Worm (Caenorhabditis elegans) whole organism, early embryonic: ENCODE results near the gene nlp-59.

Source experiments
- B0310.2 ChIP-seq: sonication (generic microtip); optimal IDR thresholded peaks from 2 replicates; lab custom pipeline; 2016; ENCODE audit warnings: mild to moderate bottlenecking, missing genetic modification characterization, missing compliant biosample characterization
- F13C5.2 ChIP-seq: sonication (generic microtip); optimal IDR thresholded peaks from 2 replicates; lab custom pipeline; 2017; ENCODE audit warnings: mild to moderate bottlenecking, missing genetic modification characterization, inconsistent platforms, missing compliant biosample characterization
- aly-1 ChIP-seq: sonication (generic microtip); optimal IDR thresholded peaks from 2 replicates; lab custom pipeline; 2016; ENCODE audit warnings: missing genetic modification characterization, missing compliant biosample characterization
- ama-1 ChIP-seq: fragments of 150-350 bp; optimal IDR thresholded peaks from 2 replicates; lab custom pipeline; 2014
- ceh-13 ChIP-seq: fragments of 200-800 bp; sonication (Bioruptor generic); optimal IDR thresholded peaks from 2 replicates; lab custom pipeline; 2018; ENCODE audit warnings: mild to moderate bottlenecking, missing genetic modification characterization, missing compliant biosample characterization
- ceh-36 ChIP-seq: sonication (generic microtip); optimal IDR thresholded peaks from 2 replicates; lab custom pipeline; 2016; ENCODE audit warnings: missing genetic modification characterization, inconsistent platforms, missing compliant biosample characterization
- ets-7 ChIP-seq: sonication (generic microtip); optimal IDR thresholded peaks from 2 replicates; lab custom pipeline; 2016; ENCODE audit warnings: missing genotype, missing genetic modification characterization, missing compliant biosample characterization
- flt-1 ChIP-seq: fragments of 200-800 bp; sonication (Bioruptor generic); IDR thresholded peaks from 2 replicates; pipeline ENCODE4 v1.3.6; 2022; ENCODE audit warnings: missing genetic modification characterization, missing compliant biosample characterization
- hmbx-1 ChIP-seq: sonication (generic microtip); optimal IDR thresholded peaks from 2 replicates; lab custom pipeline; 2016; ENCODE audit warnings: mild to moderate bottlenecking, missing genetic modification characterization, missing compliant biosample characterization
- hmg-4 ChIP-seq: fragments of 200-800 bp; sonication (Bioruptor generic); optimal IDR thresholded peaks from 2 replicates; lab custom pipeline; 2018; ENCODE audit warnings: mild to moderate bottlenecking, missing genetic modification characterization, missing compliant biosample characterization
- hnd-1 ChIP-seq: sonication (generic microtip); optimal IDR thresholded peaks from 2 replicates; lab custom pipeline; 2016; ENCODE audit warnings: missing genetic modification characterization, missing compliant biosample characterization
- pes-1 ChIP-seq: fragments of 200-800 bp; sonication (Bioruptor generic); IDR thresholded peaks from 2 replicates; pipeline ENCODE4 v1.3.6; 2022; ENCODE audit warnings: missing genetic modification reagents, missing genetic modification characterization, missing compliant biosample characterization
- scrt-1 ChIP-seq: fragments of 200-800 bp; sonication (Bioruptor generic); IDR thresholded peaks from 2 replicates; pipeline ENCODE4 v1.3.6; 2022; ENCODE audit warnings: missing genetic modification characterization, missing compliant biosample characterization
- sea-1 ChIP-seq: fragments of 200-800 bp; sonication (Bioruptor generic); conservative IDR thresholded peaks from 2 replicates; pipeline ENCODE4 v1.3.6; 2022; ENCODE audit warnings: missing genetic modification characterization, missing compliant biosample characterization
- tbx-11 ChIP-seq: fragments of 200-800 bp; sonication (Bioruptor generic); IDR thresholded peaks from 2 replicates; pipeline ENCODE4 v1.3.6; 2022; ENCODE audit warnings: missing genetic modification characterization, missing compliant biosample characterization
- tbx-37 ChIP-seq: fragments of 200-800 bp; sonication (Bioruptor generic); conservative IDR thresholded peaks from 2 replicates; pipeline ENCODE4 v1.3.6; 2022; ENCODE audit warnings: missing genetic modification reagents, missing genetic modification characterization, missing compliant biosample characterization
- tra-4 ChIP-seq: sonication (generic microtip); optimal IDR thresholded peaks from 2 replicates; lab custom pipeline; 2017; ENCODE audit warnings: missing genetic modification characterization, missing compliant biosample characterization

The nlp-59 gene

ce11 chrV:14993620-14994019, 22.4 kb downstream of the nlp-59 start, which contains the start of gene fil-1:
fil-1 (plus strand) TSS chrV:14993838.
- TF ChIP-seq flt-1 (GFP tag; lab: Robert Waterston, UW), result no peak
- TF ChIP-seq ceh-36 (tag; lab: Kevin White, UChicago), result no peak
- no peak for TF ChIP-seq pes-1 (GFP tag; lab: Robert Waterston, UW)
- no peak for TF ChIP-seq sea-1 (GFP tag; lab: Robert Waterston, UW)
- TF ChIP-seq B0310.2, result no peak
- TF ChIP-seq F13C5.2 (tag; lab: Kevin White, UChicago), result no peak
- no peak for TF ChIP-seq tbx-37 (GFP tag; lab: Robert Waterston, UW)
- TF ChIP-seq ets-7 (tag; lab: Kevin White, UChicago), result no peak
- no peak for TF ChIP-seq tra-4 (tag; lab: Kevin White, UChicago)
- no peak for TF ChIP-seq aly-1 (tag; lab: Kevin White, UChicago)
- no peak for TF ChIP-seq ceh-13 (GFP tag; lab: Kevin White, UChicago)
- TF ChIP-seq tbx-11 (GFP tag; lab: Robert Waterston, UW), result no peak
- TF ChIP-seq ama-1 (lab: Kevin White, UChicago), result no peak

ce11 chrV:14996236-14996635, 25.0 kb downstream of the nlp-59 start, which contains the start of gene irld-14:
irld-14 (plus strand) TSS chrV:14996536.
- TF ChIP-seq tbx-11 (GFP tag; lab: Robert Waterston, UW) (no peak), hmbx-1 (tag; lab: Kevin White, UChicago) (no peak), ets-7 (tag; lab: Kevin White, UChicago) (no peak)

- TF ChIP-seq hmg-4 (GFP tag; lab: Kevin White, UChicago) (no peak), sea-1 (GFP tag; lab: Robert Waterston, UW) (no peak), flt-1 (GFP tag; lab: Robert Waterston, UW) (no peak), scrt-1 (GFP tag; lab: Robert Waterston, UW) (no peak), aly-1 (tag; lab: Kevin White, UChicago) (no peak), pes-1 (GFP tag; lab: Robert Waterston, UW) (no peak), ama-1 (lab: Kevin White, UChicago) (no peak)
These were observed 28.3 kb downstream of the nlp-59 start, which contains the start of gene T01C3.11 for ce11 chrV:14999485-15000023. T01C3.11 (plus strand) TSS chrV:14999535.

- TF ChIP-seq hmbx-1 (tag; lab: Kevin White, UChicago) (no peak), ama-1 (lab: Kevin White, UChicago) (peak; percentile 33)
These were observed 28.9 kb downstream of the nlp-59 start, which contains the start of gene rps-16 for ce11 chrV:15000055-15000704. rps-16 (minus strand) TSS chrV:15000541.

- TF ChIP-seq hnd-1, result no peak
- TF ChIP-seq hmbx-1 (tag; lab: Kevin White, UChicago), result no peak
- TF ChIP-seq ceh-36 (tag; lab: Kevin White, UChicago), result no peak
- TF ChIP-seq F13C5.2 (tag; lab: Kevin White, UChicago), result no peak
- TF ChIP-seq hmg-4 (GFP tag; lab: Kevin White, UChicago), result no peak
- TF ChIP-seq B0310.2, result no peak
- TF ChIP-seq tbx-11 (GFP tag; lab: Robert Waterston, UW), result no peak
- TF ChIP-seq scrt-1 (GFP tag; lab: Robert Waterston, UW), result no peak
- no peak for TF ChIP-seq tra-4 (tag; lab: Kevin White, UChicago)
- TF ChIP-seq aly-1 (tag; lab: Kevin White, UChicago), result no peak
- no peak for TF ChIP-seq sea-1 (GFP tag; lab: Robert Waterston, UW)
- no peak for TF ChIP-seq tbx-37 (GFP tag; lab: Robert Waterston, UW)
- no peak for TF ChIP-seq ceh-13 (GFP tag; lab: Kevin White, UChicago)
- TF ChIP-seq flt-1 (GFP tag; lab: Robert Waterston, UW), result no peak
These were observed 30.3 kb downstream of the nlp-59 start for ce11 chrV:15001536-15001935.

- TF ChIP-seq ceh-13 (GFP tag; lab: Kevin White, UChicago) (peak; percentile 41), tbx-37 (GFP tag; lab: Robert Waterston, UW) (no peak; the same call in 1 of the 2 replicates), hmbx-1 (tag; lab: Kevin White, UChicago) (no peak), B0310.2 (peak; percentile 24), aly-1 (tag; lab: Kevin White, UChicago) (no peak), tra-4 (tag; lab: Kevin White, UChicago) (no peak), ets-7 (tag; lab: Kevin White, UChicago) (peak; percentile 60), hnd-1 (no peak), pes-1 (GFP tag; lab: Robert Waterston, UW) (no peak; the same call in 1 of the 2 replicates), sea-1 (GFP tag; lab: Robert Waterston, UW) (no peak), flt-1 (GFP tag; lab: Robert Waterston, UW) (no peak), ama-1 (lab: Kevin White, UChicago) (no peak), F13C5.2 (tag; lab: Kevin White, UChicago) (peak; percentile 86), scrt-1 (GFP tag; lab: Robert Waterston, UW) (no peak), ceh-36 (tag; lab: Kevin White, UChicago) (no peak), hmg-4 (GFP tag; lab: Kevin White, UChicago) (peak; percentile 48), tbx-11 (GFP tag; lab: Robert Waterston, UW) (no peak)
These were observed 31.0 kb downstream of the nlp-59 start, which contains the start of the genes fib-1 and mut-15 for ce11 chrV:15002184-15002690. fib-1 (minus strand) TSS chrV:15002223. mut-15 (plus strand) TSS chrV:15002543.

ce11 chrV:15004800-15005199, 33.6 kb downstream of the nlp-59 start, which contains the start of gene hrde-2:
hrde-2 (plus strand) TSS chrV:15005100.
- no peak for TF ChIP-seq tra-4 (tag; lab: Kevin White, UChicago)
- no peak for TF ChIP-seq ama-1 (lab: Kevin White, UChicago)
- TF ChIP-seq flt-1 (GFP tag; lab: Robert Waterston, UW), result no peak
- TF ChIP-seq sea-1 (GFP tag; lab: Robert Waterston, UW), result no peak
- TF ChIP-seq aly-1 (tag; lab: Kevin White, UChicago), result no peak
